Worm (Caenorhabditis elegans) whole organism, young adult: ENCODE measurements around the gene F32A11.1.

Source experiments
- B0261.1 ChIP-seq: sonication (generic microtip); optimal IDR thresholded peaks from 2 replicates; lab custom pipeline; 2016; ENCODE audit warnings: mild to moderate bottlenecking, missing genetic modification characterization, moderate library complexity, missing compliant biosample characterization
- C17E4.6 ChIP-seq: fragments of 200-800 bp; sonication (Bioruptor generic); IDR thresholded peaks from 2 replicates; pipeline ENCODE4 v1.3.6; 2022; ENCODE audit warnings: missing genetic modification reagents, missing genetic modification characterization, missing compliant biosample characterization
- D2030.7 ChIP-seq: fragments of 200-800 bp; sonication (Bioruptor generic); IDR thresholded peaks from 2 replicates; pipeline ENCODE4 v1.3.6; 2022; ENCODE audit warnings: missing genetic modification reagents, missing genetic modification characterization, missing compliant biosample characterization
- F22D6.2 ChIP-seq: sonication (generic microtip); optimal IDR thresholded peaks from 2 replicates; lab custom pipeline; 2016; ENCODE audit warnings: mild to moderate bottlenecking, missing genetic modification characterization, missing compliant biosample characterization
- F23B12.7 ChIP-seq: sonication (generic microtip); optimal IDR thresholded peaks from 2 replicates; lab custom pipeline; 2017; ENCODE audit warnings: missing genetic modification characterization, mild to moderate bottlenecking, missing compliant biosample characterization, antibody characterized with exemption, moderate library complexity; ENCODE audit not compliant: insufficient read depth
- F52B5.7 ChIP-seq: sonication (generic microtip); optimal IDR thresholded peaks from 2 replicates; lab custom pipeline; 2016; ENCODE audit warnings: mild to moderate bottlenecking, missing genetic modification characterization, missing compliant biosample characterization
- K11D2.4 ChIP-seq: fragments of 200-800 bp; sonication (Bioruptor generic); IDR thresholded peaks from 2 replicates; pipeline ENCODE4 v1.3.6; 2022; ENCODE audit warnings: missing genetic modification reagents, missing genetic modification characterization, missing compliant biosample characterization
- K12H6.12 ChIP-seq: fragments of 200-800 bp; sonication (Bioruptor generic); optimal IDR thresholded peaks from 2 replicates; lab custom pipeline; 2018; ENCODE audit warnings: mild to moderate bottlenecking, missing genetic modification characterization, missing compliant biosample characterization
- Y53G8AR.9 ChIP-seq: fragments of 200-800 bp; sonication (Bioruptor generic); conservative IDR thresholded peaks from 2 replicates; pipeline ENCODE4 v1.3.6; 2022; ENCODE audit warnings: missing genetic modification reagents, missing genetic modification characterization, missing compliant biosample characterization
- ZK185.1 ChIP-seq: sonication (generic microtip); optimal IDR thresholded peaks from 2 replicates; lab custom pipeline; 2016; ENCODE audit warnings: mild to moderate bottlenecking, missing genetic modification characterization, missing compliant biosample characterization; ENCODE audit not compliant: poor library complexity, severe bottlenecking
- ama-1 ChIP-seq, 3 experiments: fragments of 150-350 bp in 1 of 3; sonication (generic microtip) in 2 of 3; optimal IDR thresholded peaks; 2 replicates each; lab custom pipeline; 2014 to 2018; ENCODE audit warnings: missing biosample characterization in 2 of 3, missing genetic modification characterization in 2 of 3, missing genetic modification reagents in 2 of 3
- attf-3 ChIP-seq: fragments of 200-800 bp; sonication (Bioruptor generic); conservative IDR thresholded peaks from 2 replicates; pipeline ENCODE4 v1.3.6; 2022; ENCODE audit warnings: missing genetic modification reagents, missing genetic modification characterization, missing compliant biosample characterization
- bed-1 ChIP-seq: fragments of 200-800 bp; sonication (Bioruptor generic); IDR thresholded peaks from 2 replicates; pipeline ENCODE4 v1.3.6; 2022; ENCODE audit warnings: missing genetic modification reagents, missing genetic modification characterization, missing compliant biosample characterization
- cebp-1 ChIP-seq, 2 experiments: fragments of 200-800 bp in 1 of 2; sonication (Bioruptor generic) in 1 of 2; sonication (generic microtip) in 1 of 2; IDR thresholded peaks in 1 of 2; optimal IDR thresholded peaks in 1 of 2; 2 replicates each; pipeline versions ENCODE4 v1.3.6 to Lab custom; 2017 to 2022; ENCODE audit warnings: missing compliant biosample characterization in 2 of 2, missing genetic modification characterization in 2 of 2, mild to moderate bottlenecking in 1 of 2, missing genetic modification reagents in 1 of 2, moderate library complexity in 1 of 2
- ceh-100 ChIP-seq: fragments of 200-800 bp; sonication (Bioruptor generic); IDR thresholded peaks from 2 replicates; pipeline ENCODE4 v1.3.6; 2022; ENCODE audit warnings: missing genetic modification reagents, missing genetic modification characterization, missing compliant biosample characterization
- ceh-27 ChIP-seq: fragments of 200-800 bp; sonication (Bioruptor generic); optimal IDR thresholded peaks from 2 replicates; lab custom pipeline; 2018; ENCODE audit warnings: mild to moderate bottlenecking, missing genetic modification characterization, moderate library complexity, missing compliant biosample characterization
- ceh-58 ChIP-seq: fragments of 200-800 bp; sonication (Bioruptor generic); IDR thresholded peaks from 2 replicates; pipeline ENCODE4 v1.3.6; 2022; ENCODE audit warnings: missing genetic modification characterization, missing compliant biosample characterization
- die-1 ChIP-seq: sonication (generic microtip); optimal IDR thresholded peaks from 2 replicates; lab custom pipeline; 2016; ENCODE audit warnings: missing genotype, mild to moderate bottlenecking, missing genetic modification characterization, missing compliant biosample characterization
- dpl-1 ChIP-seq: fragments of 150-350 bp; optimal IDR thresholded peaks from 2 replicates; lab custom pipeline; 2014; ENCODE audit warnings: missing biosample characterization, missing genetic modification reagents, missing genetic modification characterization
- fkh-3 ChIP-seq: sonication (generic microtip); optimal IDR thresholded peaks from 2 replicates; lab custom pipeline; 2016; ENCODE audit warnings: mild to moderate bottlenecking, missing genetic modification characterization, missing compliant biosample characterization
- hlh-26 ChIP-seq: fragments of 200-800 bp; sonication (Bioruptor generic); conservative IDR thresholded peaks from 2 replicates; pipeline ENCODE4 v1.3.6; 2022; ENCODE audit warnings: missing genetic modification reagents, missing genetic modification characterization, missing compliant biosample characterization
- hmg-1.2 ChIP-seq: fragments of 200-800 bp; sonication (Bioruptor generic); IDR thresholded peaks from 2 replicates; pipeline ENCODE4 v1.3.6; 2022; ENCODE audit warnings: missing genetic modification reagents, missing genetic modification characterization, missing compliant biosample characterization
- hsf-1 ChIP-seq: fragments of 200-800 bp; sonication (Bioruptor generic); IDR thresholded peaks from 2 replicates; pipeline ENCODE4 v1.3.6; 2022; ENCODE audit warnings: missing genetic modification reagents, missing genetic modification characterization, missing compliant biosample characterization
- lag-1 ChIP-seq: fragments of 200-800 bp; sonication (Bioruptor generic); IDR thresholded peaks from 2 replicates; pipeline ENCODE4 v1.3.6; 2022; ENCODE audit warnings: missing genetic modification reagents, missing genetic modification characterization, missing compliant biosample characterization
- let-607 ChIP-seq, 2 experiments: fragments of 200-800 bp in 1 of 2; sonication (Bioruptor generic) in 1 of 2; sonication (generic microtip) in 1 of 2; optimal IDR thresholded peaks; 2 replicates each; lab custom pipeline; 2016 to 2018; ENCODE audit warnings: mild to moderate bottlenecking in 2 of 2, missing compliant biosample characterization in 2 of 2, missing genetic modification characterization in 2 of 2, moderate library complexity in 2 of 2, missing genotype in 1 of 2
- lin-26 ChIP-seq: fragments of 200-800 bp; sonication (Bioruptor generic); IDR thresholded peaks from 2 replicates; pipeline ENCODE4 v1.3.6; 2022; ENCODE audit warnings: missing genetic modification reagents, missing genetic modification characterization, missing compliant biosample characterization
- lin-54 ChIP-seq: fragments of 200-800 bp; sonication (Bioruptor generic); optimal IDR thresholded peaks from 2 replicates; lab custom pipeline; 2018; ENCODE audit warnings: mild to moderate bottlenecking, missing genetic modification characterization, missing compliant biosample characterization
- madf-3 ChIP-seq: fragments of 200-800 bp; sonication (Bioruptor generic); IDR thresholded peaks from 2 replicates; pipeline ENCODE4 v1.3.6; 2022; ENCODE audit warnings: missing genetic modification reagents, missing genetic modification characterization, missing compliant biosample characterization
- madf-8 ChIP-seq: fragments of 200-800 bp; sonication (Bioruptor generic); conservative IDR thresholded peaks from 2 replicates; pipeline ENCODE4 v1.3.6; 2022; ENCODE audit warnings: missing genetic modification reagents, missing genetic modification characterization, missing compliant biosample characterization
- mcd-1 ChIP-seq: fragments of 200-800 bp; sonication (Bioruptor generic); IDR thresholded peaks from 2 replicates; pipeline ENCODE4 v1.3.6; 2022; ENCODE audit warnings: missing genetic modification reagents, missing genetic modification characterization, missing compliant biosample characterization
- nfya-2 ChIP-seq: fragments of 200-800 bp; sonication (Bioruptor generic); IDR thresholded peaks from 2 replicates; pipeline ENCODE4 v1.3.6; 2022; ENCODE audit warnings: missing genetic modification reagents, missing genetic modification characterization, missing compliant biosample characterization
- nhr-120 ChIP-seq: fragments of 200-800 bp; sonication (Bioruptor generic); IDR thresholded peaks from 2 replicates; pipeline ENCODE4 v1.3.6; 2022; ENCODE audit warnings: missing genetic modification characterization, missing compliant biosample characterization
- nhr-179 ChIP-seq: sonication (generic microtip); optimal IDR thresholded peaks from 2 replicates; lab custom pipeline; 2016; ENCODE audit warnings: mild to moderate bottlenecking, missing genetic modification characterization, missing compliant biosample characterization
- nhr-27 ChIP-seq: fragments of 200-800 bp; sonication (Bioruptor generic); optimal IDR thresholded peaks from 2 replicates; lab custom pipeline; 2018; ENCODE audit warnings: mild to moderate bottlenecking, missing genetic modification characterization, moderate library complexity, missing compliant biosample characterization
- nhr-80 ChIP-seq: sonication (generic microtip); optimal IDR thresholded peaks from 2 replicates; lab custom pipeline; 2016; ENCODE audit warnings: missing genetic modification characterization, missing compliant biosample characterization
- nhr-90 ChIP-seq: sonication (generic microtip); optimal IDR thresholded peaks from 2 replicates; lab custom pipeline; 2016; ENCODE audit warnings: missing genotype, mild to moderate bottlenecking, missing genetic modification characterization, missing compliant biosample characterization
- pha-4 ChIP-seq: fragments of 150-350 bp; sonication (generic microtip); optimal IDR thresholded peaks from 2 replicates; lab custom pipeline; 2014; ENCODE audit warnings: missing biosample characterization, missing genetic modification reagents, missing genetic modification characterization
- repo-1 ChIP-seq: sonication (generic microtip); optimal IDR thresholded peaks from 2 replicates; lab custom pipeline; 2017; ENCODE audit warnings: mild to moderate bottlenecking, missing genetic modification characterization, missing compliant biosample characterization
- snpc-3.4 ChIP-seq: sonication (generic microtip); optimal IDR thresholded peaks from 2 replicates; lab custom pipeline; 2017; ENCODE audit warnings: missing genetic modification characterization, mild to moderate bottlenecking, missing compliant biosample characterization, antibody characterized with exemption, moderate library complexity, missing genotype, missing genetic modification reagents
- snpc-4 ChIP-seq, 5 experiments: fragments of 150-350 bp in 1 of 5; sonication (generic microtip) in 4 of 5; optimal IDR thresholded peaks; 2 replicates each; lab custom pipeline; 2014 to 2018; ENCODE audit warnings: missing genetic modification characterization in 5 of 5, missing biosample characterization in 3 of 5, antibody characterized with exemption in 2 of 5, mild to moderate bottlenecking in 2 of 5, missing compliant biosample characterization in 2 of 5, missing genotype in 2 of 5, moderate library complexity in 2 of 5, missing genetic modification reagents in 1 of 5
- tbp1 ChIP-seq: fragments of 200-800 bp; sonication (Bioruptor generic); optimal IDR thresholded peaks from 2 replicates; lab custom pipeline; 2018; ENCODE audit warnings: mild to moderate bottlenecking, missing genetic modification characterization, missing compliant biosample characterization
- tbx-9 ChIP-seq: sonication (generic microtip); optimal IDR thresholded peaks from 2 replicates; lab custom pipeline; 2016; ENCODE audit warnings: borderline replicate concordance, missing genetic modification characterization, inconsistent platforms, missing compliant biosample characterization
- tlf-1 ChIP-seq: fragments of 200-800 bp; sonication (Bioruptor generic); optimal IDR thresholded peaks from 2 replicates; lab custom pipeline; 2018; ENCODE audit warnings: mild to moderate bottlenecking, missing genetic modification characterization, missing compliant biosample characterization
- zfh-2 ChIP-seq: fragments of 200-800 bp; sonication (Bioruptor generic); conservative IDR thresholded peaks from 2 replicates; pipeline ENCODE4 v1.3.6; 2022; ENCODE audit warnings: missing genetic modification reagents, missing genetic modification characterization, missing compliant biosample characterization
- ztf-18 ChIP-seq: sonication (generic microtip); optimal IDR thresholded peaks from 2 replicates; lab custom pipeline; 2016; ENCODE audit warnings: missing genotype, mild to moderate bottlenecking, missing genetic modification characterization, missing compliant biosample characterization
- ztf-28 ChIP-seq: fragments of 200-800 bp; sonication (Bioruptor generic); IDR thresholded peaks from 2 replicates; pipeline ENCODE4 v1.3.6; 2022; ENCODE audit warnings: missing genetic modification reagents, missing genetic modification characterization, missing compliant biosample characterization

F32A11.1 gene

ce11 chrII:13199674-13200215 is 42.6 kb downstream of the F32A11.1 start, which contains the start of gene btf-1 (continued):
- TF ChIP-seq nhr-90 (tag; lab: Kevin White, UChicago) (no peak), ceh-100 (GFP tag; lab: Robert Waterston, UW) (peak; percentile 97), tbp1 (GFP tag; lab: Kevin White, UChicago) (peak; percentile 33), snpc-3.4 (tag; lab: Kevin White, UChicago) (peak; percentile 39), lin-54 (GFP tag; lab: Kevin White, UChicago) (peak; percentile 92), cebp-1 (GFP tag; IDR thresholded peaks at IDR 0.05; lab: Robert Waterston, UW) (no peak), cebp-1 (tag; optimal IDR thresholded peaks at IDR 0.05; lab: Kevin White, UChicago) (peak; percentile 73), K12H6.12 (tag; lab: Kevin White, UChicago) (peak; percentile 88), mcd-1 (GFP tag; lab: Robert Waterston, UW) (peak; percentile 95), nfya-2 (no peak), F22D6.2 (tag; lab: Kevin White, UChicago) (no peak), ceh-58 (GFP tag; lab: Robert Waterston, UW) (no peak), snpc-4 (GFP tag; optimal IDR thresholded peaks at IDR 0.05; lab: Kevin White, UChicago) (no peak), snpc-4 (tag; optimal IDR thresholded peaks at IDR 0.05; lab: Kevin White, UChicago) (peak in 2 of 4 experiments; percentile 48 to 67), hlh-26 (GFP tag; lab: Robert Waterston, UW) (no peak), ZK185.1 (no peak), nhr-120 (no peak), ama-1 (optimal IDR thresholded peaks at IDR 0.05; lab: Kevin White, UChicago) (peak; percentile 58), ama-1 (GFP tag; optimal IDR thresholded peaks at IDR 0.05; lab: Kevin White, UChicago) (peak in 1 of 2 experiments; percentile 63), tbx-9 (no peak), attf-3 (GFP tag; lab: Robert Waterston, UW) (peak; percentile 69), hsf-1 (GFP tag; lab: Robert Waterston, UW) (no peak), zfh-2 (GFP tag; lab: Robert Waterston, UW) (no peak), madf-8 (no peak), fkh-3 (tag; lab: Kevin White, UChicago) (no peak), F52B5.7 (no peak), let-607 (tag; optimal IDR thresholded peaks at IDR 0.05; lab: Kevin White, UChicago) (peak; percentile 56 to 72), repo-1 (peak; percentile 65), Y53G8AR.9 (peak; percentile 76; the same call in 1 of the 2 replicates), die-1 (tag; lab: Kevin White, UChicago) (no peak), B0261.1 (tag; lab: Kevin White, UChicago) (no peak), lin-26 (GFP tag; lab: Robert Waterston, UW) (no peak), dpl-1 (GFP tag; lab: Kevin White, UChicago) (peak; percentile 61), D2030.7 (0 out of 2 replicates have a peak, but pooled peaks have one; percentile 20), C17E4.6 (GFP tag; lab: Robert Waterston, UW) (0 out of 2 replicates have a peak, but pooled peaks have one; percentile 46), lag-1 (no peak), tlf-1 (GFP tag; lab: Kevin White, UChicago) (peak; percentile 50), bed-1 (no peak), madf-3 (GFP tag; lab: Robert Waterston, UW) (no peak), hmg-1.2 (GFP tag; lab: Robert Waterston, UW) (no peak; the same call in 1 of the 2 replicates), F23B12.7 (tag; lab: Kevin White, UChicago) (no peak), ceh-27 (GFP tag; lab: Kevin White, UChicago) (peak; percentile 47), nhr-179 (tag; lab: Kevin White, UChicago) (no peak), ztf-18 (tag; lab: Kevin White, UChicago) (peak; percentile 57), K11D2.4 (GFP tag; lab: Robert Waterston, UW) (peak; percentile 80), ztf-28 (0 out of 2 replicates have a peak, but pooled peaks have one; percentile 45), nhr-80 (tag; lab: Kevin White, UChicago) (no peak), nhr-27 (tag; lab: Kevin White, UChicago) (peak; percentile 21), pha-4 (tag; lab: Kevin White, UChicago) (peak; percentile 19)
